Fruit fly (Drosophila melanogaster) whole organism, embryonic: Measurements from ENCODE around the gene TH1.

ENCODE experiments used
- Ada2b ChIP-seq: fragments of 200-800 bp; sonication (Bioruptor generic); IDR thresholded peaks from 2 replicates; pipeline ENCODE4 v1.3.6; 2022; ENCODE audit warnings: missing biosample characterization, missing genetic modification characterization
- Atf3 ChIP-seq: fragments of 200-800 bp; sonication (Bioruptor generic); optimal IDR thresholded peaks from 3 replicates; lab custom pipeline; 2016; ENCODE audit warnings: missing biosample characterization, missing genetic modification characterization
- Bdp1 ChIP-seq: fragments of 200-800 bp; sonication (Bioruptor generic); optimal IDR thresholded peaks from 3 replicates; lab custom pipeline; 2016; ENCODE audit warnings: missing biosample characterization, missing genetic modification characterization
- CG12236 ChIP-seq: fragments of 200-800 bp; sonication (Bioruptor generic); optimal IDR thresholded peaks from 2 replicates; lab custom pipeline; 2016; ENCODE audit warnings: missing biosample characterization, missing genetic modification characterization
- CG13287 ChIP-seq: fragments of 200-800 bp; sonication (Bioruptor generic); IDR thresholded peaks from 2 replicates; pipeline ENCODE4 v1.3.6; 2022; ENCODE audit warnings: missing biosample characterization, missing genetic modification characterization; ENCODE audit not compliant: partially characterized antibody
- CG13624 ChIP-seq: fragments of 200-800 bp; sonication (Bioruptor generic); optimal IDR thresholded peaks from 2 replicates; lab custom pipeline; 2016; ENCODE audit warnings: missing biosample characterization, missing genetic modification characterization
- CG14050 ChIP-seq: fragments of 200-800 bp; sonication (Bioruptor generic); IDR thresholded peaks from 3 replicates; pipeline ENCODE4 v1.3.6; 2022; ENCODE audit warnings: missing biosample characterization, missing genetic modification characterization
- CG14441 ChIP-seq: fragments of 200-800 bp; sonication (Bioruptor generic); IDR thresholded peaks from 2 replicates; pipeline ENCODE4 v1.3.6; 2022; ENCODE audit warnings: missing biosample characterization, missing genetic modification characterization
- CG15269 ChIP-seq: fragments of 200-800 bp; sonication (Bioruptor generic); optimal IDR thresholded peaks from 2 replicates; lab custom pipeline; 2018; ENCODE audit warnings: missing biosample characterization, mild to moderate bottlenecking, missing genetic modification characterization, moderate library complexity
- CG17328 ChIP-seq: fragments of 200-800 bp; sonication (Bioruptor generic); IDR thresholded peaks from 2 replicates; pipeline ENCODE4 v1.3.6; 2022; ENCODE audit warnings: missing biosample characterization, missing genetic modification characterization
- CG17568 ChIP-seq: fragments of 200-800 bp; sonication (Bioruptor generic); optimal IDR thresholded peaks from 2 replicates; lab custom pipeline; 2018; ENCODE audit warnings: missing biosample characterization, mild to moderate bottlenecking, missing genetic modification characterization, moderate library complexity
- CG18599 ChIP-seq: fragments of 200-800 bp; sonication (Bioruptor generic); optimal IDR thresholded peaks from 3 replicates; lab custom pipeline; 2017; ENCODE audit warnings: missing biosample characterization, missing genetic modification characterization, mild to moderate bottlenecking, moderate library complexity, missing genetic modification reagents
- CG2678 ChIP-seq: fragments of 200-800 bp; sonication (Bioruptor generic); optimal IDR thresholded peaks from 3 replicates; lab custom pipeline; 2019; ENCODE audit warnings: missing biosample characterization, mild to moderate bottlenecking, missing genetic modification characterization, moderate library complexity
- CG34422 ChIP-seq: fragments of 200-800 bp; sonication (Bioruptor generic); IDR thresholded peaks from 3 replicates; pipeline ENCODE4 v1.3.6; 2022; ENCODE audit warnings: missing biosample characterization, missing genetic modification characterization
- CG6175 ChIP-seq: fragments of 200-800 bp; sonication (Bioruptor generic); IDR thresholded peaks from 3 replicates; pipeline ENCODE4 v1.3.6; 2022; ENCODE audit warnings: missing biosample characterization, missing genetic modification characterization
- CG6765 ChIP-seq: fragments of 200-800 bp; sonication (Bioruptor generic); optimal IDR thresholded peaks from 3 replicates; lab custom pipeline; 2017; ENCODE audit warnings: missing biosample characterization, mild to moderate bottlenecking, missing genetic modification characterization
- CG6813 ChIP-seq: fragments of 200-800 bp; sonication (Bioruptor generic); optimal IDR thresholded peaks from 2 replicates; lab custom pipeline; 2017; ENCODE audit warnings: missing biosample characterization, missing genetic modification characterization, mild to moderate bottlenecking, moderate library complexity, missing genetic modification reagents
- CG7372 ChIP-seq: fragments of 200-800 bp; sonication (Bioruptor generic); IDR thresholded peaks from 2 replicates; pipeline ENCODE4 v1.3.6; 2022; ENCODE audit warnings: missing biosample characterization, missing genetic modification characterization
- CG7963 ChIP-seq: fragments of 200-800 bp; sonication (Bioruptor generic); IDR thresholded peaks from 3 replicates; pipeline ENCODE4 v1.3.6; 2022; ENCODE audit warnings: missing biosample characterization, missing genetic modification characterization; ENCODE audit not compliant: partially characterized antibody
- CG9609 ChIP-seq: fragments of 200-800 bp; sonication (Bioruptor generic); optimal IDR thresholded peaks from 3 replicates; lab custom pipeline; 2016; ENCODE audit warnings: missing biosample characterization, missing genetic modification characterization
- Dad ChIP-seq: fragments of 200-800 bp; sonication (Bioruptor generic); optimal IDR thresholded peaks from 3 replicates; lab custom pipeline; 2016; ENCODE audit warnings: missing biosample characterization, missing genetic modification characterization
- Deaf1 ChIP-seq: fragments of 200-800 bp; optimal IDR thresholded peaks from 3 replicates; lab custom pipeline; 2019; ENCODE audit warnings: missing biosample characterization, mild to moderate bottlenecking, missing genetic modification characterization, moderate library complexity
- Dip3 ChIP-seq: fragments of 200-800 bp; sonication (Bioruptor generic); optimal IDR thresholded peaks from 3 replicates; lab custom pipeline; 2016; ENCODE audit warnings: missing biosample characterization, missing genetic modification characterization
- Elba2 ChIP-seq: fragments of 200-800 bp; sonication (Bioruptor generic); optimal IDR thresholded peaks from 3 replicates; lab custom pipeline; 2016; ENCODE audit warnings: missing biosample characterization, missing genetic modification characterization
- Myb ChIP-seq: fragments of 200-800 bp; sonication (Bioruptor generic); optimal IDR thresholded peaks from 2 replicates; lab custom pipeline; 2016; ENCODE audit warnings: missing biosample characterization, missing genetic modification characterization
- NC2α ChIP-seq: fragments of 200-800 bp; sonication (Bioruptor generic); optimal IDR thresholded peaks from 2 replicates; lab custom pipeline; 2016; ENCODE audit warnings: missing biosample characterization, missing genetic modification characterization
- Poxn ChIP-seq: fragments of 200-800 bp; sonication (Bioruptor generic); IDR thresholded peaks from 2 replicates; pipeline ENCODE4 v1.3.6; 2022; ENCODE audit warnings: missing biosample characterization, missing genetic modification characterization
- Rx ChIP-seq: fragments of 200-800 bp; sonication (Bioruptor generic); IDR thresholded peaks from 2 replicates; pipeline ENCODE4 v1.3.6; 2022; ENCODE audit warnings: missing biosample characterization, missing genetic modification characterization
- Spps ChIP-seq: fragments of 200-800 bp; sonication (Bioruptor generic); optimal IDR thresholded peaks from 2 replicates; lab custom pipeline; 2018; ENCODE audit warnings: missing biosample characterization, mild to moderate bottlenecking, missing genetic modification characterization
- Trl ChIP-seq, 3 experiments: fragments of >200 bp in 2 of 3; fragments of 200-800 bp in 1 of 3; sonication (Bioruptor generic) in 1 of 3; optimal IDR thresholded peaks; 2 replicates in 1 of 3; 3 replicates in 2 of 3; lab custom pipeline; 2016 to 2017; ENCODE audit warnings: missing biosample characterization in 1 of 3, missing genetic modification characterization in 1 of 3
- Vsx1 ChIP-seq: fragments of 200-800 bp; sonication (Bioruptor generic); optimal IDR thresholded peaks from 2 replicates; lab custom pipeline; 2017; ENCODE audit warnings: missing biosample characterization, mild to moderate bottlenecking, missing genetic modification characterization, missing genetic modification reagents
- abd-A ChIP-seq: fragments of 200-800 bp; sonication (Bioruptor generic); optimal IDR thresholded peaks from 3 replicates; lab custom pipeline; 2019; ENCODE audit warnings: missing biosample characterization, mild to moderate bottlenecking, missing genetic modification characterization, moderate library complexity
- al ChIP-seq: fragments of 200-800 bp; sonication (Bioruptor generic); IDR thresholded peaks from 2 replicates; pipeline ENCODE4 v1.3.6; 2022; ENCODE audit warnings: missing biosample characterization, missing genetic modification characterization
- bigmax ChIP-seq: fragments of 200-800 bp; sonication (Bioruptor generic); optimal IDR thresholded peaks from 2 replicates; lab custom pipeline; 2018; ENCODE audit warnings: missing biosample characterization, mild to moderate bottlenecking, missing genetic modification characterization
- br ChIP-seq: fragments of >200 bp; optimal IDR thresholded peaks from 2 replicates; lab custom pipeline; 2017
- cg ChIP-seq: fragments of 200-800 bp; sonication (Bioruptor generic); optimal IDR thresholded peaks from 3 replicates; lab custom pipeline; 2019; ENCODE audit warnings: missing biosample characterization, mild to moderate bottlenecking, missing genetic modification characterization, moderate library complexity
- ewg ChIP-seq: fragments of 200-800 bp; sonication (Bioruptor generic); optimal IDR thresholded peaks from 3 replicates; lab custom pipeline; 2017; ENCODE audit warnings: mild to moderate bottlenecking, missing biosample characterization, missing genetic modification reagents, missing genetic modification characterization
- eyg ChIP-seq: fragments of 200-800 bp; sonication (Bioruptor generic); optimal IDR thresholded peaks from 3 replicates; lab custom pipeline; 2016; ENCODE audit warnings: missing biosample characterization, missing genetic modification characterization
- fu2 ChIP-seq: fragments of 200-800 bp; sonication (Bioruptor generic); optimal IDR thresholded peaks from 2 replicates; lab custom pipeline; 2016; ENCODE audit warnings: missing biosample characterization, missing genetic modification characterization
- grn ChIP-seq: fragments of 200-800 bp; sonication (Bioruptor generic); optimal IDR thresholded peaks from 3 replicates; lab custom pipeline; 2017; ENCODE audit warnings: missing biosample characterization, missing genetic modification characterization
- klu ChIP-seq: fragments of 200-800 bp; sonication (Bioruptor generic); IDR thresholded peaks from 2 replicates; pipeline ENCODE4 v1.3.6; 2022; ENCODE audit warnings: missing biosample characterization, missing genetic modification characterization
- nau ChIP-seq: fragments of 200-800 bp; sonication (Bioruptor generic); optimal IDR thresholded peaks from 3 replicates; lab custom pipeline; 2017; ENCODE audit warnings: missing biosample characterization, mild to moderate bottlenecking, missing genetic modification characterization, missing genetic modification reagents
- nom ChIP-seq: fragments of 200-800 bp; sonication (Bioruptor generic); optimal IDR thresholded peaks from 2 replicates; lab custom pipeline; 2017; ENCODE audit warnings: missing biosample characterization, missing genetic modification characterization, mild to moderate bottlenecking, moderate library complexity, missing genetic modification reagents
- sisA ChIP-seq: fragments of 200-800 bp; sonication (Bioruptor generic); IDR thresholded peaks from 2 replicates; pipeline ENCODE4 v1.3.6; 2022; ENCODE audit warnings: missing biosample characterization, missing genetic modification characterization
- ssp ChIP-seq: fragments of 200-800 bp; sonication (Bioruptor generic); IDR thresholded peaks from 2 replicates; pipeline ENCODE4 v1.3.6; 2022; ENCODE audit warnings: missing biosample characterization, missing genetic modification characterization
- stc ChIP-seq: fragments of 200-800 bp; sonication (Bioruptor generic); IDR thresholded peaks from 2 replicates; pipeline ENCODE4 v1.3.6; 2022; ENCODE audit warnings: missing biosample characterization, missing genetic modification characterization
- trem ChIP-seq: fragments of 200-800 bp; optimal IDR thresholded peaks from 3 replicates; lab custom pipeline; 2019; ENCODE audit warnings: missing biosample characterization, mild to moderate bottlenecking, missing genetic modification characterization, moderate library complexity
- unc-4 ChIP-seq: fragments of 200-800 bp; sonication (Bioruptor generic); IDR thresholded peaks from 2 replicates; pipeline ENCODE4 v1.3.6; 2022; ENCODE audit warnings: missing biosample characterization, missing genetic modification characterization; ENCODE audit not compliant: partially characterized antibody
- zen ChIP-seq: fragments of 200-800 bp; sonication (Bioruptor generic); optimal IDR thresholded peaks from 3 replicates; lab custom pipeline; 2018; ENCODE audit warnings: missing biosample characterization, mild to moderate bottlenecking, missing genetic modification characterization, moderate library complexity

TH1 gene

DNA sequence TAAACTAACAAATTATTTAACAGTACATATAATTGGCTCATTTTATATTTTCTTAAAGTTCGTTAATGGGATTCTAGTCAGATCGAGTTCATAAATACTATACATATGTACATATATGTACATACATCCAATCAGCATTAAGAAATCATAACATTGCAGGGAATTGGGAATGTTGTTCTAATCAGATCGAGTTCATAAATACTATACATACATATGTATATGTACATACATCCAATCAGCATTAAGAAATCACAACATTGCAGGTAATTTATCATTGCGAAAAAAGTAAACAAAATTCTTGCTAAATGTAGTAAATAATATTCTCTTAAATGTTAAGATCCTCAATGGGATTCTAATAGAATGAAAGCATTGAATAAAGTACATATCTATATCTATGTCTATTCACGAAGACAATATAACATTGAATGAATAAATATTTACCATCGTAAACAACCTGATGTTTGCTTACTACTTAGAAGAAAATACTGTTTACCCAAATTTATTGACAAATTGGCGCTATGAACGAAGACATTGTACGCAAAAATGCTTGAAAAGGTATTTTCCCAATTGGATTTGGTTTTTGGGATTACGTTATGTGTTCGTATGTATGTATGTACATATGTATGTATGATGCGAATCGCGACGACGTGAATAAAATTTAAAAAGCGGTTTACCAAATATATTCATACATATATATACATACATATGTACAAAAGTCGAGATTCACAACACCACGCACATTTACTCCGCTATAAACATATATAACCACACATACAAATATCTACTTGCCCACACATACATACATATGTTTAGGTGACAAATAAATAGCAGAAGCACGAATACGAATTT lies 7.3 kb downstream of the TH1 start (continued):
- TF ChIP-seq ssp (GFP tag; lab: Robert Waterston, UW) (no peak), Spps (tag; lab: Kevin White, UChicago) (peak; percentile 69), CG2678 (tag; lab: Kevin White, UChicago) (no peak), br (no peak), CG13287 (GFP tag; lab: Robert Waterston, UW) (no peak), NC2α (GFP tag; lab: Kevin White, UChicago) (peak; percentile 37), Vsx1 (GFP tag; lab: Kevin White, UChicago) (no peak), CG15269 (tag; lab: Kevin White, UChicago) (peak; percentile 84), unc-4 (GFP tag; lab: Robert Waterston, UW) (no peak), Trl (optimal IDR thresholded peaks at IDR 0.05; lab: Kevin White, UChicago) (no peak), Trl (GFP tag; optimal IDR thresholded peaks at IDR 0.05; lab: Kevin White, UChicago) (peak; percentile 78), Ada2b (GFP tag; lab: Robert Waterston, UW) (no peak; the same call in 1 of the 2 replicates), bigmax (peak; percentile 53), CG7372 (GFP tag; lab: Robert Waterston, UW) (no peak), Deaf1 (tag; lab: Kevin White, UChicago) (no peak), al (GFP tag; lab: Robert Waterston, UW) (no peak), ewg (GFP tag; lab: Kevin White, UChicago) (no peak), Poxn (GFP tag; lab: Robert Waterston, UW) (no peak; the same call in 1 of the 2 replicates), CG34422 (GFP tag; lab: Robert Waterston, UW) (no peak), CG14441 (GFP tag; lab: Robert Waterston, UW) (no peak), CG17328 (GFP tag; lab: Robert Waterston, UW) (peak; percentile 51; the same call in 1 of the 2 replicates), nom (GFP tag; lab: Kevin White, UChicago) (no peak), Myb (GFP tag; lab: Kevin White, UChicago) (no peak), CG6813 (peak; percentile 95), cg (GFP tag; lab: Kevin White, UChicago) (peak; percentile 76), Dip3 (GFP tag; lab: Kevin White, UChicago) (peak; percentile 28), sisA (GFP tag; lab: Robert Waterston, UW) (no peak), nau (GFP tag; lab: Kevin White, UChicago) (no peak), eyg (GFP tag; lab: Kevin White, UChicago) (peak; percentile 46), Rx (GFP tag; lab: Robert Waterston, UW) (no peak), stc (peak; percentile 71; the same call in 1 of the 2 replicates), fu2 (GFP tag; lab: Kevin White, UChicago) (no peak), CG13624 (GFP tag; lab: Kevin White, UChicago) (peak; percentile 62), Elba2 (GFP tag; lab: Kevin White, UChicago) (peak; percentile 1), grn (GFP tag; lab: Kevin White, UChicago) (peak; percentile 72), CG17568 (GFP tag; lab: Kevin White, UChicago) (no peak), trem (tag; lab: Kevin White, UChicago) (peak; percentile 40), Bdp1 (GFP tag; lab: Kevin White, UChicago) (no peak), Dad (GFP tag; lab: Kevin White, UChicago) (no peak), CG6765 (GFP tag; lab: Kevin White, UChicago) (peak; percentile 89), CG12236 (GFP tag; lab: Kevin White, UChicago) (peak; percentile 47), CG14050 (GFP tag; lab: Robert Waterston, UW) (peak; percentile 16; the same call in 1 of the 3 replicates), klu (GFP tag; lab: Robert Waterston, UW) (no peak), CG18599 (GFP tag; lab: Kevin White, UChicago) (peak; percentile 91), abd-A (no peak), CG7963 (GFP tag; lab: Robert Waterston, UW) (no peak), Atf3 (GFP tag; lab: Kevin White, UChicago) (no peak), zen (tag; lab: Kevin White, UChicago) (peak; percentile 46), CG9609 (GFP tag; lab: Kevin White, UChicago) (no peak), CG6175 (GFP tag; lab: Robert Waterston, UW) (no peak)
